Worm (Caenorhabditis elegans) whole organism, young adult: ENCODE measurements around the gene math-34.

Experiments used
- B0019.2 ChIP-seq: fragments of 200-800 bp; sonication (Bioruptor generic); conservative IDR thresholded peaks from 2 replicates; pipeline ENCODE4 v1.3.6; 2022; ENCODE audit warnings: missing genetic modification reagents, missing genetic modification characterization, missing compliant biosample characterization
- C17E4.6 ChIP-seq: fragments of 200-800 bp; sonication (Bioruptor generic); IDR thresholded peaks from 2 replicates; pipeline ENCODE4 v1.3.6; 2022; ENCODE audit warnings: missing genetic modification reagents, missing genetic modification characterization, missing compliant biosample characterization
- F10E7.11 ChIP-seq: sonication (generic microtip); optimal IDR thresholded peaks from 2 replicates; lab custom pipeline; 2017; ENCODE audit warnings: mild to moderate bottlenecking, missing genetic modification characterization, moderate library complexity, missing compliant biosample characterization
- F33H1.4 ChIP-seq: fragments of 200-800 bp; sonication (Bioruptor generic); IDR thresholded peaks from 2 replicates; pipeline ENCODE4 v1.3.6; 2022; ENCODE audit warnings: missing genetic modification reagents, missing genetic modification characterization, missing compliant biosample characterization
- F37B4.10 ChIP-seq: fragments of 200-800 bp; sonication (Bioruptor generic); IDR thresholded peaks from 2 replicates; pipeline ENCODE4 v1.3.6; 2022; ENCODE audit warnings: missing genetic modification characterization, missing compliant biosample characterization
- K12H6.12 ChIP-seq: fragments of 200-800 bp; sonication (Bioruptor generic); optimal IDR thresholded peaks from 2 replicates; lab custom pipeline; 2018; ENCODE audit warnings: mild to moderate bottlenecking, missing genetic modification characterization, missing compliant biosample characterization
- T26A5.8 ChIP-seq: sonication (generic microtip); optimal IDR thresholded peaks from 2 replicates; lab custom pipeline; 2016; ENCODE audit warnings: missing genetic modification characterization, missing compliant biosample characterization
- Y95B8A.8 ChIP-seq: fragments of 200-800 bp; sonication (Bioruptor generic); IDR thresholded peaks from 2 replicates; pipeline ENCODE4 v1.3.6; 2022; ENCODE audit warnings: missing genetic modification reagents, missing genetic modification characterization, missing compliant biosample characterization
- ZK185.1 ChIP-seq: sonication (generic microtip); optimal IDR thresholded peaks from 2 replicates; lab custom pipeline; 2016; ENCODE audit warnings: mild to moderate bottlenecking, missing genetic modification characterization, missing compliant biosample characterization; ENCODE audit not compliant: poor library complexity, severe bottlenecking
- aptf-2 ChIP-seq: fragments of 200-800 bp; sonication (Bioruptor generic); conservative IDR thresholded peaks from 2 replicates; pipeline ENCODE4 v1.3.6; 2022; ENCODE audit warnings: missing genetic modification reagents, missing genetic modification characterization, missing compliant biosample characterization
- ccch-3 ChIP-seq: fragments of 200-800 bp; sonication (Bioruptor generic); optimal IDR thresholded peaks from 2 replicates; lab custom pipeline; 2018; ENCODE audit warnings: mild to moderate bottlenecking, missing genetic modification characterization, missing compliant biosample characterization
- cebp-1 ChIP-seq, 2 experiments: fragments of 200-800 bp in 1 of 2; sonication (Bioruptor generic) in 1 of 2; sonication (generic microtip) in 1 of 2; IDR thresholded peaks in 1 of 2; optimal IDR thresholded peaks in 1 of 2; 2 replicates each; pipeline versions ENCODE4 v1.3.6 to Lab custom; 2017 to 2022; ENCODE audit warnings: missing compliant biosample characterization in 2 of 2, missing genetic modification characterization in 2 of 2, mild to moderate bottlenecking in 1 of 2, missing genetic modification reagents in 1 of 2, moderate library complexity in 1 of 2
- cebp-2 ChIP-seq: fragments of 200-800 bp; sonication (Bioruptor generic); IDR thresholded peaks from 2 replicates; pipeline ENCODE4 v1.3.6; 2022; ENCODE audit warnings: missing genetic modification characterization, missing compliant biosample characterization
- ceh-100 ChIP-seq: fragments of 200-800 bp; sonication (Bioruptor generic); IDR thresholded peaks from 2 replicates; pipeline ENCODE4 v1.3.6; 2022; ENCODE audit warnings: missing genetic modification reagents, missing genetic modification characterization, missing compliant biosample characterization
- dpff-1 ChIP-seq: sonication (generic microtip); optimal IDR thresholded peaks from 2 replicates; lab custom pipeline; 2017; ENCODE audit warnings: mild to moderate bottlenecking, missing genetic modification characterization, missing compliant biosample characterization
- egl-18 ChIP-seq: fragments of 200-800 bp; sonication (Bioruptor generic); IDR thresholded peaks from 2 replicates; pipeline ENCODE4 v1.3.6; 2022; ENCODE audit warnings: missing genetic modification reagents, missing genetic modification characterization, missing compliant biosample characterization
- egl-44 ChIP-seq: fragments of 200-800 bp; sonication (Bioruptor generic); IDR thresholded peaks from 2 replicates; pipeline ENCODE4 v1.3.6; 2022; ENCODE audit warnings: missing genetic modification reagents, missing genetic modification characterization, missing compliant biosample characterization
- egrh-3 ChIP-seq: fragments of 200-800 bp; sonication (Bioruptor generic); IDR thresholded peaks from 2 replicates; pipeline ENCODE4 v1.3.6; 2022; ENCODE audit warnings: missing genetic modification reagents, missing genetic modification characterization, missing compliant biosample characterization
- ets-4 ChIP-seq: fragments of 200-800 bp; sonication (Bioruptor generic); optimal IDR thresholded peaks from 2 replicates; lab custom pipeline; 2018; ENCODE audit warnings: mild to moderate bottlenecking, missing genetic modification characterization, missing compliant biosample characterization
- hlh-26 ChIP-seq: fragments of 200-800 bp; sonication (Bioruptor generic); conservative IDR thresholded peaks from 2 replicates; pipeline ENCODE4 v1.3.6; 2022; ENCODE audit warnings: missing genetic modification reagents, missing genetic modification characterization, missing compliant biosample characterization
- hsf-1 ChIP-seq: fragments of 200-800 bp; sonication (Bioruptor generic); IDR thresholded peaks from 2 replicates; pipeline ENCODE4 v1.3.6; 2022; ENCODE audit warnings: missing genetic modification reagents, missing genetic modification characterization, missing compliant biosample characterization
- lag-1 ChIP-seq: fragments of 200-800 bp; sonication (Bioruptor generic); IDR thresholded peaks from 2 replicates; pipeline ENCODE4 v1.3.6; 2022; ENCODE audit warnings: missing genetic modification reagents, missing genetic modification characterization, missing compliant biosample characterization
- let-526 ChIP-seq: fragments of 200-800 bp; sonication (Bioruptor generic); IDR thresholded peaks from 2 replicates; pipeline ENCODE4 v1.3.6; 2022; ENCODE audit warnings: missing genetic modification reagents, missing genetic modification characterization, missing compliant biosample characterization
- let-607 ChIP-seq, 2 experiments: fragments of 200-800 bp in 1 of 2; sonication (Bioruptor generic) in 1 of 2; sonication (generic microtip) in 1 of 2; optimal IDR thresholded peaks; 2 replicates each; lab custom pipeline; 2016 to 2018; ENCODE audit warnings: mild to moderate bottlenecking in 2 of 2, missing compliant biosample characterization in 2 of 2, missing genetic modification characterization in 2 of 2, moderate library complexity in 2 of 2, missing genotype in 1 of 2
- lsl-1 ChIP-seq: fragments of 200-800 bp; sonication (Bioruptor generic); optimal IDR thresholded peaks from 2 replicates; lab custom pipeline; 2018; ENCODE audit warnings: mild to moderate bottlenecking, missing genetic modification characterization, moderate library complexity, missing compliant biosample characterization
- madf-10 ChIP-seq: sonication (generic microtip); optimal IDR thresholded peaks from 2 replicates; lab custom pipeline; 2016; ENCODE audit warnings: mild to moderate bottlenecking, missing genetic modification characterization, missing compliant biosample characterization
- mes-4 ChIP-seq: sonication (generic microtip); optimal IDR thresholded peaks from 2 replicates; lab custom pipeline; 2016; ENCODE audit warnings: missing genotype, missing genetic modification characterization, missing compliant biosample characterization
- nfyb-1 ChIP-seq: fragments of 200-800 bp; sonication (Bioruptor generic); IDR thresholded peaks from 2 replicates; pipeline ENCODE4 v1.3.6; 2022; ENCODE audit warnings: missing genetic modification reagents, missing genetic modification characterization, missing compliant biosample characterization
- rcor-1 ChIP-seq: fragments of 200-800 bp; sonication (Bioruptor generic); IDR thresholded peaks from 2 replicates; pipeline ENCODE4 v1.3.6; 2022; ENCODE audit warnings: missing genetic modification reagents, missing genetic modification characterization, missing compliant biosample characterization
- rec-8 ChIP-seq, 2 experiments: sonication (generic microtip); optimal IDR thresholded peaks; 2 replicates each; lab custom pipeline; 2016; ENCODE audit warnings: mild to moderate bottlenecking in 2 of 2, missing genetic modification characterization in 2 of 2, missing genetic modification reagents in 2 of 2, missing genotype in 2 of 2, missing biosample characterization in 1 of 2, missing compliant biosample characterization in 1 of 2, moderate library complexity in 1 of 2
- sea-2 ChIP-seq: fragments of 200-800 bp; sonication (Bioruptor generic); IDR thresholded peaks from 2 replicates; pipeline ENCODE4 v1.3.6; 2022; ENCODE audit warnings: missing genetic modification characterization, missing compliant biosample characterization
- somi-1 ChIP-seq: fragments of 200-800 bp; sonication (Bioruptor generic); optimal IDR thresholded peaks from 2 replicates; lab custom pipeline; 2018; ENCODE audit warnings: mild to moderate bottlenecking, missing genetic modification characterization, missing compliant biosample characterization
- sptf-2 ChIP-seq: fragments of 200-800 bp; sonication (Bioruptor generic); optimal IDR thresholded peaks from 2 replicates; lab custom pipeline; 2018; ENCODE audit warnings: mild to moderate bottlenecking, missing genetic modification characterization, missing compliant biosample characterization
- tbx-9 ChIP-seq: sonication (generic microtip); optimal IDR thresholded peaks from 2 replicates; lab custom pipeline; 2016; ENCODE audit warnings: borderline replicate concordance, missing genetic modification characterization, inconsistent platforms, missing compliant biosample characterization
- ztf-26 ChIP-seq: sonication (generic microtip); optimal IDR thresholded peaks from 2 replicates; lab custom pipeline; 2017; ENCODE audit warnings: missing genetic modification characterization, missing compliant biosample characterization

math-34 gene

ce11 chrII:1070875-1071274, 42.1 kb downstream of the math-34 start, which contains the start of gene K02E7.12:
Gene K02E7.12, plus strand, starts transcription at chrII:1071175.
- TF ChIP-seq ztf-26 (tag; lab: Kevin White, UChicago) (no peak), F37B4.10 (GFP tag; lab: Robert Waterston, UW) (no peak), sptf-2 (no peak), ceh-100 (GFP tag; lab: Robert Waterston, UW) (no peak), sea-2 (GFP tag; lab: Robert Waterston, UW) (no peak), Y95B8A.8 (no peak), B0019.2 (GFP tag; lab: Robert Waterston, UW) (no peak), F10E7.11 (tag; lab: Kevin White, UChicago) (no peak), let-526 (GFP tag; lab: Robert Waterston, UW) (no peak), egl-44 (GFP tag; lab: Robert Waterston, UW) (no peak), lsl-1 (GFP tag; lab: Kevin White, UChicago) (no peak), C17E4.6 (GFP tag; lab: Robert Waterston, UW) (no peak), T26A5.8 (tag; lab: Kevin White, UChicago) (no peak), hsf-1 (GFP tag; lab: Robert Waterston, UW) (no peak), dpff-1 (no peak)

- TF ChIP-seq aptf-2 (no peak), mes-4 (tag; lab: Kevin White, UChicago) (no peak), ZK185.1 (no peak), ccch-3 (GFP tag; lab: Kevin White, UChicago) (no peak), madf-10 (no peak), F37B4.10 (GFP tag; lab: Robert Waterston, UW) (no peak), ets-4 (GFP tag; lab: Kevin White, UChicago) (no peak), F33H1.4 (GFP tag; lab: Robert Waterston, UW) (no peak), hlh-26 (GFP tag; lab: Robert Waterston, UW) (no peak), cebp-1 (GFP tag; IDR thresholded peaks at IDR 0.05; lab: Robert Waterston, UW) (no peak), cebp-1 (tag; optimal IDR thresholded peaks at IDR 0.05; lab: Kevin White, UChicago) (no peak), K12H6.12 (no peak), egl-44 (GFP tag; lab: Robert Waterston, UW) (no peak), let-607 (tag; optimal IDR thresholded peaks at IDR 0.05; lab: Kevin White, UChicago) (no peak), egrh-3 (GFP tag; lab: Robert Waterston, UW) (no peak), cebp-2 (no peak), rec-8 (tag; optimal IDR thresholded peaks at IDR 0.05; lab: Kevin White, UChicago) (no peak), egl-18 (no peak), nfyb-1 (GFP tag; lab: Robert Waterston, UW) (no peak)
Observed at ce11 chrII:1071432-1071831, 42.7 kb downstream of the math-34 start.

- no peak for TF ChIP-seq rcor-1 (GFP tag; lab: Robert Waterston, UW)
- no peak for TF ChIP-seq egrh-3 (GFP tag; lab: Robert Waterston, UW)
Observed at ce11 chrII:1072106-1072505, 43.3 kb downstream of the math-34 start, which contains the start of gene K02E7.4. Gene K02E7.4, plus strand, starts transcription at chrII:1072406.

ce11 chrII:1075424-1075823, 46.7 kb downstream of the math-34 start, which contains the start of gene K02E7.11:
Gene K02E7.11, minus strand, starts transcription at chrII:1075524.
- TF ChIP-seq F33H1.4 (GFP tag; lab: Robert Waterston, UW) (no peak), ZK185.1 (no peak), somi-1 (GFP tag; lab: Kevin White, UChicago) (no peak), mes-4 (tag; lab: Kevin White, UChicago) (no peak), lag-1 (GFP tag; lab: Robert Waterston, UW) (no peak), let-607 (tag; optimal IDR thresholded peaks at IDR 0.05; lab: Kevin White, UChicago) (no peak), tbx-9 (tag; lab: Kevin White, UChicago) (no peak), egrh-3 (GFP tag; lab: Robert Waterston, UW) (no peak)
